Worm (Caenorhabditis elegans) whole organism, early embryonic: ENCODE data around the gene nyn-3.

ENCODE experiments used
- B0310.2 ChIP-seq: sonication (generic microtip); optimal IDR thresholded peaks from 2 replicates; lab custom pipeline; 2016; ENCODE audit warnings: mild to moderate bottlenecking, missing genetic modification characterization, missing compliant biosample characterization
- F13C5.2 ChIP-seq: sonication (generic microtip); optimal IDR thresholded peaks from 2 replicates; lab custom pipeline; 2017; ENCODE audit warnings: mild to moderate bottlenecking, missing genetic modification characterization, inconsistent platforms, missing compliant biosample characterization
- ama-1 ChIP-seq: fragments of 150-350 bp; optimal IDR thresholded peaks from 2 replicates; lab custom pipeline; 2014
- hmbx-1 ChIP-seq: sonication (generic microtip); optimal IDR thresholded peaks from 2 replicates; lab custom pipeline; 2016; ENCODE audit warnings: mild to moderate bottlenecking, missing genetic modification characterization, missing compliant biosample characterization
- hmg-4 ChIP-seq: fragments of 200-800 bp; sonication (Bioruptor generic); optimal IDR thresholded peaks from 2 replicates; lab custom pipeline; 2018; ENCODE audit warnings: mild to moderate bottlenecking, missing genetic modification characterization, missing compliant biosample characterization
- hnd-1 ChIP-seq: sonication (generic microtip); optimal IDR thresholded peaks from 2 replicates; lab custom pipeline; 2016; ENCODE audit warnings: missing genetic modification characterization, missing compliant biosample characterization
- pes-1 ChIP-seq: fragments of 200-800 bp; sonication (Bioruptor generic); IDR thresholded peaks from 2 replicates; pipeline ENCODE4 v1.3.6; 2022; ENCODE audit warnings: missing genetic modification reagents, missing genetic modification characterization, missing compliant biosample characterization
- sea-1 ChIP-seq: fragments of 200-800 bp; sonication (Bioruptor generic); conservative IDR thresholded peaks from 2 replicates; pipeline ENCODE4 v1.3.6; 2022; ENCODE audit warnings: missing genetic modification characterization, missing compliant biosample characterization
- tbx-11 ChIP-seq: fragments of 200-800 bp; sonication (Bioruptor generic); IDR thresholded peaks from 2 replicates; pipeline ENCODE4 v1.3.6; 2022; ENCODE audit warnings: missing genetic modification characterization, missing compliant biosample characterization
- tbx-37 ChIP-seq: fragments of 200-800 bp; sonication (Bioruptor generic); conservative IDR thresholded peaks from 2 replicates; pipeline ENCODE4 v1.3.6; 2022; ENCODE audit warnings: missing genetic modification reagents, missing genetic modification characterization, missing compliant biosample characterization
- tra-4 ChIP-seq: sonication (generic microtip); optimal IDR thresholded peaks from 2 replicates; lab custom pipeline; 2017; ENCODE audit warnings: missing genetic modification characterization, missing compliant biosample characterization

- TF ChIP-seq hnd-1 (tag; lab: Kevin White, UChicago) (no peak), sea-1 (GFP tag; lab: Robert Waterston, UW) (no peak), ama-1 (lab: Kevin White, UChicago) (no peak), hmbx-1 (tag; lab: Kevin White, UChicago) (no peak), F13C5.2 (no peak), tbx-11 (no peak), hmg-4 (no peak), pes-1 (GFP tag; lab: Robert Waterston, UW) (no peak), tbx-37 (no peak), tra-4 (tag; lab: Kevin White, UChicago) (no peak), B0310.2 (tag; lab: Kevin White, UChicago) (no peak)
Measured at ce11 chrII:6290047-6290582, 2.3 kb downstream of the nyn-3 start, which contains the start of gene upb-1.
